Worm (Caenorhabditis elegans): Measurements from ENCODE around the gene bud-31.

DNA sequence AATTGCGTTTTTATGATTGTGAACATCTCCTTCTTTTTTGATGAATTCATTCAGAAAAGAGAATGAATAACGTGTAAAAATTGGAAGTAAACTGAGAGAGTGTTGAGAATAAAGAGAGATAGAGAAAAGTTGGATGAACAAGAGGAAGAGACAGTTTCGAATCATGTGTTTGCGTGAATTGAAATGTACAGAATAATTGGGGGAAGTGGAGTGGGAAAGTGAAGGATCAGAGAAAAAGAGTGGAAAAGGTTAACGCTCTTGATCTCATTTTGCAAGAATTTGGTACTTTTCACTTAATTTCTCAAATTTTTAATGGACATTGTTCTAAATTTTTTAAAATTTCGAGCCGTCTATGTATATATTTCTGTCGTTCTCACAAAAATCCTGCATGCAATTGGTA lies 37.0 kb upstream of the bud-31 start:
- TF ChIP-seq nhr-237 (tag; optimal IDR thresholded peaks at IDR 0.05): no peak
- no peak for TF ChIP-seq nhr-28 (tag; optimal IDR thresholded peaks at IDR 0.05)
